Fruit fly (Drosophila melanogaster): ENCODE data around the gene Efa6.

dm6 chr3R:22586525-22586924 lies 1.0 kb upstream of the Efa6 start, which contains the start of gene btn:
- TF ChIP-seq Ets98B (GFP tag; IDR thresholded peaks at IDR 0.05): no peak
- TF ChIP-seq EcR (GFP tag; optimal IDR thresholded peaks at IDR 0.05): no peak
- TF ChIP-seq Pif1B (GFP tag; optimal IDR thresholded peaks at IDR 0.05): no peak
- no peak for TF ChIP-seq D1 (tag; optimal IDR thresholded peaks at IDR 0.05)
- no peak for TF ChIP-seq CG8301 (tag; optimal IDR thresholded peaks at IDR 0.05)
- TF ChIP-seq rn (GFP tag; IDR thresholded peaks at IDR 0.05): no peak
- TF ChIP-seq CG4496 (GFP tag; IDR thresholded peaks at IDR 0.05): no peak
- no peak for TF ChIP-seq CG13204 (GFP tag; optimal IDR thresholded peaks at IDR 0.05)

Measured in whole organism, pupa.